Worm (Caenorhabditis elegans) whole organism, midembryonic: ENCODE measurements around the gene F59B2.8.
A peak's percentile ranks its signal among the peaks of the same experiment; 100 is the strongest.

ENCODE experiments used
- T22C8.4 ChIP-seq: fragments of 200-800 bp; sonication (Bioruptor generic); IDR thresholded peaks from 2 replicates; pipeline ENCODE4 v1.3.6; 2022; ENCODE audit warnings: missing genetic modification characterization, missing compliant biosample characterization
- cog-1 ChIP-seq: sonication (generic microtip); optimal IDR thresholded peaks from 2 replicates; lab custom pipeline; 2016; ENCODE audit warnings: missing genetic modification characterization, missing compliant biosample characterization
- flt-1 ChIP-seq: fragments of 200-800 bp; sonication (Bioruptor generic); IDR thresholded peaks from 2 replicates; pipeline ENCODE4 v1.3.6; 2022; ENCODE audit warnings: missing genetic modification characterization, missing compliant biosample characterization
- klf-2 ChIP-seq: fragments of 200-800 bp; sonication (Bioruptor generic); conservative IDR thresholded peaks from 2 replicates; pipeline ENCODE4 v1.3.6; 2022; ENCODE audit warnings: missing genetic modification reagents, missing genetic modification characterization, missing compliant biosample characterization
- med-1 ChIP-seq: sonication (generic microtip); optimal IDR thresholded peaks from 2 replicates; lab custom pipeline; 2017; ENCODE audit warnings: missing genetic modification characterization, mild to moderate bottlenecking, missing compliant biosample characterization, antibody characterized with exemption, missing genetic modification reagents; ENCODE audit not compliant: insufficient read depth
- tab-1 ChIP-seq: fragments of 200-800 bp; sonication (Bioruptor generic); IDR thresholded peaks from 2 replicates; pipeline ENCODE4 v1.3.6; 2022; ENCODE audit warnings: missing genetic modification characterization, missing compliant biosample characterization
- ztf-23 ChIP-seq: fragments of 200-800 bp; sonication (Bioruptor generic); IDR thresholded peaks from 2 replicates; pipeline ENCODE4 v1.3.6; 2022; ENCODE audit warnings: missing genetic modification reagents, missing genetic modification characterization, missing compliant biosample characterization
- ztf-29 ChIP-seq: fragments of 200-800 bp; sonication (Bioruptor generic); IDR thresholded peaks from 2 replicates; pipeline ENCODE4 v1.3.6; 2022; ENCODE audit warnings: missing genetic modification reagents, missing genetic modification characterization, missing compliant biosample characterization

DNA sequence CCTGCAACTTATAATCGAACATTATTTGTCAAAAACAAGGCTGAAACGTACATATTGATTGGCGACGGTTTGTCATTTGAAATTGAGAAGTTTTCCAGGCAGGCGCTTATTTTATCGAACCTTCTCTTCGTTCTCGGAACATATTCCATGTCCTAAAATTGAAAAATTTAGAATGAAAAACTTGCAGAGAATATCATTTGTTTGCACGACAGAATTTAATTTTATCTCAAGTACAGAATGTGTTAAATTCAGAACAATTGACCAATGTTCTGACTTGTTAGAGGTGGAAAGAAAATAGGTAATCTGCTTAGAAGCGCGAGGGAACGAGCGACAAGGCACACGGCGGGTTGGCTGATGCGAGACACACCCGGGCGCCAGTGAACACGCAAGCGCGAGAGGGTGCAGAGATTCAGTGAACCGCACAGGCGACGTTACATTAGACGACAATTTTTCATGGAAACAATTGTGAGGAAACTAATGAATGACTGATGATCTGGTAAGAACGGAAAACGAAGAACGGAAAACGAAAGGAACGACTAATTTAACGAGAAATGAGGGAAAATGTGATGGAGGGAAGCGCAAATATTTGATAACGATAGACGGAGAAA is 42.5 kb upstream of the F59B2.8 start:
- TF ChIP-seq tab-1 (no peak), ztf-29 (GFP tag; lab: Robert Waterston, UW) (0 out of 2 replicates have a peak, but pooled peaks have one; percentile 18), cog-1 (tag; lab: Kevin White, UChicago) (no peak), med-1 (no peak), flt-1 (GFP tag; lab: Robert Waterston, UW) (no peak; the same call in 1 of the 2 replicates), T22C8.4 (GFP tag; lab: Robert Waterston, UW) (no peak), ztf-23 (no peak), klf-2 (GFP tag; lab: Robert Waterston, UW) (peak; percentile 38; the same call in 1 of the 2 replicates)
